Worm (Caenorhabditis elegans) whole organism, midembryonic: ENCODE results near the gene srlf-5.

Experiments
- T22C8.4 ChIP-seq: fragments of 200-800 bp; sonication (Bioruptor generic); IDR thresholded peaks from 2 replicates; pipeline ENCODE4 v1.3.6; 2022; ENCODE audit warnings: missing genetic modification characterization, missing compliant biosample characterization
- cog-1 ChIP-seq: sonication (generic microtip); optimal IDR thresholded peaks from 2 replicates; lab custom pipeline; 2016; ENCODE audit warnings: missing genetic modification characterization, missing compliant biosample characterization
- flt-1 ChIP-seq: fragments of 200-800 bp; sonication (Bioruptor generic); IDR thresholded peaks from 2 replicates; pipeline ENCODE4 v1.3.6; 2022; ENCODE audit warnings: missing genetic modification characterization, missing compliant biosample characterization
- klf-2 ChIP-seq: fragments of 200-800 bp; sonication (Bioruptor generic); conservative IDR thresholded peaks from 2 replicates; pipeline ENCODE4 v1.3.6; 2022; ENCODE audit warnings: missing genetic modification reagents, missing genetic modification characterization, missing compliant biosample characterization
- med-1 ChIP-seq: sonication (generic microtip); optimal IDR thresholded peaks from 2 replicates; lab custom pipeline; 2017; ENCODE audit warnings: missing genetic modification characterization, mild to moderate bottlenecking, missing compliant biosample characterization, antibody characterized with exemption, missing genetic modification reagents; ENCODE audit not compliant: insufficient read depth
- ref-1 ChIP-seq: fragments of 200-800 bp; sonication (Bioruptor generic); conservative IDR thresholded peaks from 2 replicates; pipeline ENCODE4 v1.3.6; 2022; ENCODE audit warnings: missing genetic modification reagents, missing genetic modification characterization, missing compliant biosample characterization
- tab-1 ChIP-seq: fragments of 200-800 bp; sonication (Bioruptor generic); IDR thresholded peaks from 2 replicates; pipeline ENCODE4 v1.3.6; 2022; ENCODE audit warnings: missing genetic modification characterization, missing compliant biosample characterization
- ztf-23 ChIP-seq: fragments of 200-800 bp; sonication (Bioruptor generic); IDR thresholded peaks from 2 replicates; pipeline ENCODE4 v1.3.6; 2022; ENCODE audit warnings: missing genetic modification reagents, missing genetic modification characterization, missing compliant biosample characterization

DNA sequence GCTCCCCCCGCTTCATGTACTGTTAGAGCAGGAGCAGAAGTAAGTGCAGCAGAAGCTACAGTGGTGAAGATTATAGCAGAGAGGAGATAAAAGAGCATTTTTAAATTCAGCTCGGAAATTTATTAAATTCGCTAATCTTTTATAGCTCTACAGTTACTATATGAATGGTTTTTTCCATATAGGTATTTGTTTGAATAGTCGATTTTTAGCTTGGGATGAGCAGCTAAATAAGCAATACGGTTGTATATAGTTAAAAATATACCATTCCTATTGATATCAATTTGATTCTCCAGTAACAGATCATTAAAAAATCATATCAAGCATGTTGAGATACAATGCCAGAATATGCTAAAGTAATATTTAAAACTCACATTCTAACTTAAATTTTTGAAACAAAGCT lies at the start of gene srlf-5:
- TF ChIP-seq ref-1 (GFP tag; lab: Robert Waterston, UW) (no peak), med-1 (no peak), klf-2 (GFP tag; lab: Robert Waterston, UW) (no peak), ztf-23 (GFP tag; lab: Robert Waterston, UW) (no peak), cog-1 (tag; lab: Kevin White, UChicago) (no peak), T22C8.4 (GFP tag; lab: Robert Waterston, UW) (no peak), flt-1 (GFP tag; lab: Robert Waterston, UW) (no peak), tab-1 (GFP tag; lab: Robert Waterston, UW) (no peak)
